Fruit fly (Drosophila melanogaster) whole organism, embryonic: ENCODE measurements around the gene CG3999.

Experiments used
- Asciz ChIP-seq: fragments of 200-800 bp; sonication (Bioruptor generic); optimal IDR thresholded peaks from 2 replicates; lab custom pipeline; 2017; ENCODE audit warnings: missing biosample characterization, mild to moderate bottlenecking, missing genetic modification characterization, missing genetic modification reagents
- Blimp-1 ChIP-seq: fragments of 200-800 bp; sonication (Bioruptor generic); optimal IDR thresholded peaks from 3 replicates; lab custom pipeline; 2018; ENCODE audit warnings: missing biosample characterization, missing genetic modification characterization, mild to moderate bottlenecking, moderate library complexity, missing genetic modification reagents
- Bteb2 ChIP-seq: fragments of 200-800 bp; sonication (Bioruptor generic); optimal IDR thresholded peaks from 2 replicates; lab custom pipeline; 2016; ENCODE audit warnings: missing biosample characterization, missing genetic modification characterization
- CG10462 ChIP-seq: fragments of 200-800 bp; sonication (Bioruptor generic); optimal IDR thresholded peaks from 2 replicates; lab custom pipeline; 2016; ENCODE audit warnings: missing biosample characterization, missing genetic modification characterization
- CG12299 ChIP-seq: fragments of 200-800 bp; sonication (Bioruptor generic); optimal IDR thresholded peaks from 2 replicates; lab custom pipeline; 2018; ENCODE audit warnings: missing biosample characterization, mild to moderate bottlenecking, missing genetic modification characterization
- CG12391 ChIP-seq: fragments of 200-800 bp; sonication (Bioruptor generic); optimal IDR thresholded peaks from 3 replicates; lab custom pipeline; 2018; ENCODE audit warnings: missing biosample characterization, mild to moderate bottlenecking, missing genetic modification characterization, moderate library complexity
- CG12769 ChIP-seq: fragments of 200-800 bp; sonication (Bioruptor generic); optimal IDR thresholded peaks from 2 replicates; lab custom pipeline; 2019; ENCODE audit warnings: missing biosample characterization, mild to moderate bottlenecking, missing genetic modification characterization, moderate library complexity
- CG14667 ChIP-seq: fragments of 200-800 bp; sonication (Bioruptor generic); IDR thresholded peaks from 2 replicates; pipeline ENCODE4 v1.3.6; 2022; ENCODE audit warnings: missing biosample characterization, missing genetic modification characterization
- CG15269 ChIP-seq: fragments of 200-800 bp; sonication (Bioruptor generic); optimal IDR thresholded peaks from 2 replicates; lab custom pipeline; 2018; ENCODE audit warnings: missing biosample characterization, mild to moderate bottlenecking, missing genetic modification characterization, moderate library complexity
- CG1602 ChIP-seq: fragments of 200-800 bp; sonication (Bioruptor generic); optimal IDR thresholded peaks from 3 replicates; lab custom pipeline; 2016; ENCODE audit warnings: missing biosample characterization, missing genetic modification characterization
- CG17568 ChIP-seq: fragments of 200-800 bp; sonication (Bioruptor generic); optimal IDR thresholded peaks from 2 replicates; lab custom pipeline; 2018; ENCODE audit warnings: missing biosample characterization, mild to moderate bottlenecking, missing genetic modification characterization, moderate library complexity
- CG18599 ChIP-seq: fragments of 200-800 bp; sonication (Bioruptor generic); optimal IDR thresholded peaks from 3 replicates; lab custom pipeline; 2017; ENCODE audit warnings: missing biosample characterization, missing genetic modification characterization, mild to moderate bottlenecking, moderate library complexity, missing genetic modification reagents
- CG2199 ChIP-seq: fragments of 200-800 bp; sonication (Bioruptor generic); IDR thresholded peaks from 3 replicates; pipeline ENCODE4 v1.3.6; 2022; ENCODE audit warnings: missing biosample characterization, missing genetic modification characterization
- CG2678 ChIP-seq: fragments of 200-800 bp; sonication (Bioruptor generic); optimal IDR thresholded peaks from 3 replicates; lab custom pipeline; 2019; ENCODE audit warnings: missing biosample characterization, mild to moderate bottlenecking, missing genetic modification characterization, moderate library complexity
- CG2875 ChIP-seq: fragments of 200-800 bp; sonication (Bioruptor generic); optimal IDR thresholded peaks from 2 replicates; lab custom pipeline; 2017; ENCODE audit warnings: missing biosample characterization, mild to moderate bottlenecking, missing genetic modification characterization, missing genetic modification reagents
- CG30431 ChIP-seq: fragments of 200-800 bp; sonication (Bioruptor generic); optimal IDR thresholded peaks from 2 replicates; lab custom pipeline; 2017; ENCODE audit warnings: missing biosample characterization, missing genetic modification characterization
- CG4404 ChIP-seq: fragments of 200-800 bp; sonication (Bioruptor generic); IDR thresholded peaks from 2 replicates; pipeline ENCODE4 v1.3.6; 2022; ENCODE audit warnings: missing biosample characterization, missing genetic modification characterization
- CG5953 ChIP-seq: fragments of 200-800 bp; sonication (Bioruptor generic); IDR thresholded peaks from 2 replicates; pipeline ENCODE4 v1.3.6; 2022; ENCODE audit warnings: missing biosample characterization, missing genetic modification characterization
- CG7839 ChIP-seq: fragments of 200-800 bp; sonication (Bioruptor generic); optimal IDR thresholded peaks from 3 replicates; lab custom pipeline; 2018; ENCODE audit warnings: missing biosample characterization, mild to moderate bottlenecking, missing genetic modification characterization, moderate library complexity
- CG9797 ChIP-seq: fragments of 200-800 bp; sonication (Bioruptor generic); optimal IDR thresholded peaks from 3 replicates; lab custom pipeline; 2018; ENCODE audit warnings: missing biosample characterization, mild to moderate bottlenecking, missing genetic modification characterization
- CoRest ChIP-seq: fragments of 200-800 bp; sonication (Bioruptor generic); optimal IDR thresholded peaks from 3 replicates; lab custom pipeline; 2018; ENCODE audit warnings: missing biosample characterization, mild to moderate bottlenecking, missing genetic modification characterization, moderate library complexity
- E2f2 ChIP-seq: fragments of 200-800 bp; sonication (Bioruptor generic); IDR thresholded peaks from 2 replicates; pipeline ENCODE4 v1.3.6; 2022; ENCODE audit warnings: missing biosample characterization, missing genetic modification characterization
- Elba2 ChIP-seq: fragments of 200-800 bp; sonication (Bioruptor generic); optimal IDR thresholded peaks from 3 replicates; lab custom pipeline; 2016; ENCODE audit warnings: missing biosample characterization, missing genetic modification characterization
- Gsc ChIP-seq: fragments of 200-800 bp; sonication (Bioruptor generic); IDR thresholded peaks from 2 replicates; pipeline ENCODE4 v1.3.6; 2022; ENCODE audit warnings: missing biosample characterization, missing genetic modification characterization
- H15 ChIP-seq: fragments of 200-800 bp; sonication (Bioruptor generic); IDR thresholded peaks from 3 replicates; pipeline ENCODE4 v1.3.6; 2022; ENCODE audit warnings: missing biosample characterization, missing genetic modification characterization
- HHEX ChIP-seq: fragments of 200-800 bp; sonication (Bioruptor generic); optimal IDR thresholded peaks from 3 replicates; lab custom pipeline; 2017; ENCODE audit warnings: missing biosample characterization, mild to moderate bottlenecking, missing genetic modification characterization, missing genetic modification reagents
- HLHmδ ChIP-seq: fragments of 200-800 bp; sonication (Bioruptor generic); optimal IDR thresholded peaks from 2 replicates; lab custom pipeline; 2018; ENCODE audit warnings: missing biosample characterization, mild to moderate bottlenecking, missing genetic modification characterization, moderate library complexity
- HmgD ChIP-seq: fragments of 200-800 bp; sonication (Bioruptor generic); optimal IDR thresholded peaks from 3 replicates; lab custom pipeline; 2016; ENCODE audit warnings: missing biosample characterization, missing genetic modification characterization
- Hmr ChIP-seq: fragments of 200-800 bp; sonication (Bioruptor generic); optimal IDR thresholded peaks from 3 replicates; lab custom pipeline; 2017; ENCODE audit warnings: mild to moderate bottlenecking, missing biosample characterization, missing genetic modification reagents, missing genetic modification characterization
- Hmx ChIP-seq: fragments of 200-800 bp; sonication (Bioruptor generic); optimal IDR thresholded peaks from 2 replicates; lab custom pipeline; 2016; ENCODE audit warnings: missing biosample characterization, missing genetic modification characterization
- Med ChIP-seq: fragments of 200-800 bp; sonication (Bioruptor generic); peaks from one replicate; lab custom pipeline; 2016; ENCODE audit warnings: missing biosample characterization, missing genetic modification characterization, mild to moderate bottlenecking, inconsistent platforms, moderate library complexity
- abd-A ChIP-seq: fragments of 200-800 bp; sonication (Bioruptor generic); optimal IDR thresholded peaks from 3 replicates; lab custom pipeline; 2019; ENCODE audit warnings: missing biosample characterization, mild to moderate bottlenecking, missing genetic modification characterization, moderate library complexity
- aop ChIP-seq: fragments of 200-800 bp; sonication (Bioruptor generic); IDR thresholded peaks from 2 replicates; pipeline ENCODE4 v1.3.6; 2022; ENCODE audit warnings: missing biosample characterization, missing genetic modification characterization
- bsh ChIP-seq, 2 experiments: fragments of 200-800 bp; sonication (Bioruptor generic); optimal IDR thresholded peaks; 2 replicates each; lab custom pipeline; 2017 to 2018; ENCODE audit warnings: mild to moderate bottlenecking in 2 of 2, missing biosample characterization in 2 of 2, missing genetic modification characterization in 2 of 2, moderate library complexity in 1 of 2
- chm ChIP-seq: fragments of 200-800 bp; sonication (Bioruptor generic); IDR thresholded peaks from 2 replicates; pipeline ENCODE4 v1.3.6; 2022; ENCODE audit warnings: missing biosample characterization, missing genetic modification characterization
- dan ChIP-seq: fragments of 200-800 bp; sonication (Bioruptor generic); IDR thresholded peaks from 2 replicates; pipeline ENCODE4 v1.3.6; 2022; ENCODE audit warnings: missing biosample characterization, missing genetic modification characterization
- dmrt99B ChIP-seq: fragments of 200-800 bp; sonication (Bioruptor generic); optimal IDR thresholded peaks from 2 replicates; lab custom pipeline; 2018; ENCODE audit warnings: missing biosample characterization, mild to moderate bottlenecking, missing genetic modification characterization, moderate library complexity
- eve ChIP-seq, 2 experiments: fragments of >200 bp; optimal IDR thresholded peaks; 2 replicates each; lab custom pipeline; 2017; ENCODE audit warnings: missing biosample characterization in 2 of 2, missing genetic modification characterization in 2 of 2
- gem ChIP-seq: fragments of 200-800 bp; sonication (Bioruptor generic); optimal IDR thresholded peaks from 2 replicates; lab custom pipeline; 2019; ENCODE audit warnings: missing biosample characterization, mild to moderate bottlenecking, missing genetic modification characterization, moderate library complexity
- gro ChIP-seq: fragments of 200-800 bp; sonication (Bioruptor generic); optimal IDR thresholded peaks from 2 replicates; lab custom pipeline; 2016; ENCODE audit warnings: missing biosample characterization, missing genetic modification characterization
- kah ChIP-seq: fragments of 200-800 bp; sonication (Bioruptor generic); optimal IDR thresholded peaks from 2 replicates; lab custom pipeline; 2018; ENCODE audit warnings: missing biosample characterization, mild to moderate bottlenecking, missing genetic modification characterization
- lab ChIP-seq: fragments of 200-800 bp; sonication (Bioruptor generic); optimal IDR thresholded peaks from 3 replicates; lab custom pipeline; 2017; ENCODE audit warnings: missing biosample characterization, missing genetic modification characterization, mild to moderate bottlenecking, moderate library complexity, missing genetic modification reagents
- nau ChIP-seq: fragments of 200-800 bp; sonication (Bioruptor generic); optimal IDR thresholded peaks from 3 replicates; lab custom pipeline; 2017; ENCODE audit warnings: missing biosample characterization, mild to moderate bottlenecking, missing genetic modification characterization, missing genetic modification reagents
- odd ChIP-seq: fragments of 200-800 bp; sonication (Bioruptor generic); optimal IDR thresholded peaks from 2 replicates; lab custom pipeline; 2017; ENCODE audit warnings: missing biosample characterization, mild to moderate bottlenecking, missing genetic modification characterization
- p53 ChIP-seq: fragments of 200-800 bp; sonication (Bioruptor generic); optimal IDR thresholded peaks from 2 replicates; lab custom pipeline; 2016; ENCODE audit warnings: missing biosample characterization, missing genetic modification characterization
- prd ChIP-seq, 3 experiments: fragments of >200 bp in 2 of 3; fragments of 200-800 bp in 1 of 3; sonication (Bioruptor generic) in 1 of 3; optimal IDR thresholded peaks in 2 of 3; IDR thresholded peaks in 1 of 3; 2 replicates in 2 of 3; 3 replicates in 1 of 3; pipeline versions ENCODE4 v1.3.6 to Lab custom; 2017 to 2022; ENCODE audit warnings: missing biosample characterization in 1 of 3, missing genetic modification characterization in 1 of 3
- seq ChIP-seq: fragments of 200-800 bp; sonication (Bioruptor generic); IDR thresholded peaks from 2 replicates; pipeline ENCODE4 v1.3.6; 2022; ENCODE audit warnings: missing biosample characterization, missing genetic modification characterization
- tin ChIP-seq: fragments of 200-800 bp; sonication (Bioruptor generic); optimal IDR thresholded peaks from 3 replicates; lab custom pipeline; 2016; ENCODE audit warnings: missing biosample characterization, missing genetic modification characterization
- unpg ChIP-seq: fragments of 200-800 bp; sonication (Bioruptor generic); optimal IDR thresholded peaks from 3 replicates; lab custom pipeline; 2018; ENCODE audit warnings: missing biosample characterization, mild to moderate bottlenecking, missing genetic modification characterization, moderate library complexity
- vvl ChIP-seq: fragments of 200-800 bp; sonication (Bioruptor generic); IDR thresholded peaks from 2 replicates; pipeline ENCODE4 v1.3.6; 2022; ENCODE audit warnings: missing biosample characterization, missing genetic modification characterization

Gene CG3999

DNA sequence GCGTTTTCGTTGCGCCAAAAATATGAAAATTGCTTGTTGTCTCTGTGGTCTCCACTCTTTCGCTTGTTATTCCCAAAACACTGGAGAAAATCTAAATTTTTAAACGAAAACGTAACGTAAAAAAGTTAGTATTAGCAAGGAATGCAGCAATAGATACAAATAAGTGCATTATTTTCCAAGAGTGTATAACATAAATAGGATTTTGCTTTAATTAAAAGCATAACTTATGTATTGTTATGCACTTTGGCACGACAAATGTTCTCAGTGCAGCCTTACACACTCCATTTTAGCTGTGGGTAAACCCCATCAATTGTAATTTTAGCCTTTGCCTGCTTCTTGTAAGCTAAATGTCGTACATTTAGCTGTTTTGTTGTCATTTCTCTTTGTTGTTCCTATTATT is 24.7 kb downstream of the CG3999 start (continued):
- TF ChIP-seq CG4404 (GFP tag; lab: Robert Waterston, UW) (no peak), HmgD (no peak), eve (GFP tag; optimal IDR thresholded peaks at IDR 0.05; lab: Kevin White, UChicago) (peak in 1 of 2 experiments; percentile 50), Blimp-1 (peak; percentile 20), CG9797 (GFP tag; lab: Kevin White, UChicago) (no peak), Asciz (GFP tag; lab: Kevin White, UChicago) (no peak), gro (no peak), CG12391 (tag; lab: Kevin White, UChicago) (peak; percentile 9), abd-A (tag; lab: Kevin White, UChicago) (no peak), Hmr (GFP tag; lab: Kevin White, UChicago) (peak; percentile 11), CoRest (peak; percentile 8), dmrt99B (tag; lab: Kevin White, UChicago) (peak; percentile 40), CG7839 (tag; lab: Kevin White, UChicago) (peak; percentile 16), dan (GFP tag; lab: Robert Waterston, UW) (no peak), CG30431 (no peak), odd (GFP tag; lab: Kevin White, UChicago) (no peak), prd (optimal IDR thresholded peaks at IDR 0.05; lab: Kevin White, UChicago) (no peak), prd (GFP tag; IDR thresholded peaks at IDR 0.05; lab: Robert Waterston, UW) (0 out of 3 replicates have a peak, but pooled peaks have one; percentile 31), CG12769 (no peak), H15 (GFP tag; lab: Robert Waterston, UW) (no peak), Gsc (GFP tag; lab: Robert Waterston, UW) (no peak), HLHmδ (no peak), aop (GFP tag; lab: Robert Waterston, UW) (no peak), lab (GFP tag; lab: Kevin White, UChicago) (peak; percentile 44), bsh (GFP tag; optimal IDR thresholded peaks at IDR 0.05; lab: Kevin White, UChicago) (peak in 1 of 2 experiments; percentile 21), Med (peak; percentile 68), CG15269 (peak; percentile 10), CG2875 (no peak), CG5953 (GFP tag; lab: Robert Waterston, UW) (no peak), unpg (peak; percentile 33), CG1602 (GFP tag; lab: Kevin White, UChicago) (no peak), seq (GFP tag; lab: Robert Waterston, UW) (no peak), CG2678 (tag; lab: Kevin White, UChicago) (no peak), gem (peak; percentile 49), Hmx (no peak), CG18599 (peak; percentile 27), CG10462 (GFP tag; lab: Kevin White, UChicago) (no peak), kah (no peak), Elba2 (GFP tag; lab: Kevin White, UChicago) (no peak), CG17568 (GFP tag; lab: Kevin White, UChicago) (no peak), CG2199 (GFP tag; lab: Robert Waterston, UW) (peak; percentile 51; the same call in 1 of the 3 replicates), CG14667 (GFP tag; lab: Robert Waterston, UW) (no peak), chm (no peak), tin (GFP tag; lab: Kevin White, UChicago) (no peak), Bteb2 (no peak), p53 (GFP tag; lab: Kevin White, UChicago) (no peak), nau (GFP tag; lab: Kevin White, UChicago) (no peak), CG12299 (tag; lab: Kevin White, UChicago) (no peak), vvl (GFP tag; lab: Robert Waterston, UW) (0 out of 2 replicates have a peak, but pooled peaks have one; percentile 10), HHEX (GFP tag; lab: Kevin White, UChicago) (no peak), E2f2 (GFP tag; lab: Robert Waterston, UW) (no peak)
